Fruit fly (Drosophila melanogaster): ENCODE data around the gene CG13481.

CG13481 gene

DNA sequence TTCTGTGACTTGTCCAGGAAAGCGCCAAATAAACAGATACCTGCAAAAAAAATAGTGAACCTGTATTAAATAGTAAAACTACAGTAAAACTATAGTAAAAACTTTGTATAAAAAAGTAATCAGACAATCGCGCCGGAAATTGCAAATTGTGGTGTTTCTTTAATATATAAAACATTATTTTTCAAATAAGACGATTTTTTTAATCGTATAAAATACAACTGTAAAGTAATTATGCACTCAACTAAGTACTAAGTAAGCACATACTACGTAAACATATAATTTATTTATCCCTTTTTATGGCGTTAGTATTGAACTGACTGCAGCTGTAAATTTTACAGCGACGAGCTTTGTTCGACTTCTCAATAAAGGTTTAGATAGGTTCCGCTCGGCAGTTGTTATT is 12.0 kb upstream of the CG13481 start, which contains the start of gene CG43120 (continued):
- TF ChIP-seq CG9139 (GFP tag; optimal IDR thresholded peaks at IDR 0.05) (no peak), CG6276 (GFP tag; optimal IDR thresholded peaks at IDR 0.05) (no peak), topi (GFP tag; optimal IDR thresholded peaks at IDR 0.05) (peak; percentile 7), pdm3 (GFP tag; optimal IDR thresholded peaks at IDR 0.05) (no peak), acj6 (GFP tag; optimal IDR thresholded peaks at IDR 0.05) (no peak), fkh (GFP tag; optimal IDR thresholded peaks at IDR 0.05) (no peak), CG11762 (GFP tag; optimal IDR thresholded peaks at IDR 0.05; ENCODE audit: insufficient read depth) (no peak), Sox14 (GFP tag; optimal IDR thresholded peaks at IDR 0.05) (peak; percentile 20), Sox15 (GFP tag; optimal IDR thresholded peaks at IDR 0.05) (no peak), CG6163 (GFP tag; IDR thresholded peaks at IDR 0.05) (no peak), Hr4 (GFP tag; optimal IDR thresholded peaks at IDR 0.05) (no peak), CG10631 (GFP tag; optimal IDR thresholded peaks at IDR 0.05) (no peak), Lpt (GFP tag; optimal IDR thresholded peaks at IDR 0.05) (no peak), CG16779 (tag; optimal IDR thresholded peaks at IDR 0.05) (no peak), lz (GFP tag; optimal IDR thresholded peaks at IDR 0.05) (peak; percentile 9), CG6792 (GFP tag; optimal IDR thresholded peaks at IDR 0.05) (no peak)

DNA sequence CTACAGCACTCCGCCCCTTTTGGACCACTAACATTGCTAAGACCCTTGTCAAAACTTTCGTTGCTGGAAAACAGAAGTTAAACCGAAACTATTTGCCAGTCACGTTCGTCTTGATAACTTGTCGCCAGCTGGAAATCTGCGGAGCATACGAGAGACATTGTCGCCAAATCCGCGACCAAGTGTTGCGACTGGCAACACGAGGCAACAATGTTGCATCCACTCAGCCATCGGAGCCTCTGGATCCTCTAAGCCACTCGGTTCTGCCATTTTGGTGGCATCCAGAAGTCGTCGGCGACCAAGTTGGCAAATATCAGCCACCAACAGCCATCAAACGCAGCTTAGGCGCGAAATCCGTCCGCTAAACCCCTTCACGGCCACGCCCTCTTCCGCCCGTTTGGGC is 6.4 kb upstream of the CG13481 start:
- no peak for TF ChIP-seq fd59A (GFP tag; optimal IDR thresholded peaks at IDR 0.05)
- peak; percentile 90 for TF ChIP-seq dsx (GFP tag; optimal IDR thresholded peaks at IDR 0.05; ENCODE audit: poor library complexity, severe bottlenecking)
- no peak for TF ChIP-seq CG9139 (GFP tag; optimal IDR thresholded peaks at IDR 0.05)
- no peak for TF ChIP-seq Sox14 (GFP tag; optimal IDR thresholded peaks at IDR 0.05)
- TF ChIP-seq cyc (GFP tag; optimal IDR thresholded peaks at IDR 0.05), result no peak

DNA sequence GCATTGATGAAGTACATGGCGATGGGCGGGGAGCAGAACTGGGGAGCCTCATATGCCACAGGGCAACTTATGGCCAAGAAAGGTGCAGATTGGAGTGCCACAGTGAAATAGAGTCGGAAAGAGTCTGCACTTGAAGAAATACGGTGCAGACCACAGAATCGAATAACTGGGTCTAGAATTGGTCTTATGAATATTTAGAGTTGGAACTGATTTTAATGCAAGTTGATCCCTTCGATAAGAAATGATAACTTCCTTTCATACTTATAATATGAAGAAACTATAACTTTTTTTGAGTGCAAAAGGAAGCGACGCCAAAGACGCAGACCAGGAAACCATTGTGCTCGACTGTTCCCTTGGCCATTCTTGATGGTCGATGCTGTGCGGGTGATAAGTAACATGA is 5.0 kb upstream of the CG13481 start:
- TF ChIP-seq Sox102F (GFP tag; optimal IDR thresholded peaks at IDR 0.05), result peak; percentile 77
- peak; percentile 49 for TF ChIP-seq CG16779 (tag; optimal IDR thresholded peaks at IDR 0.05)
- TF ChIP-seq CG6854 (GFP tag; optimal IDR thresholded peaks at IDR 0.05), result peak; percentile 42
- TF ChIP-seq vri (GFP tag; optimal IDR thresholded peaks at IDR 0.05), result peak; percentile 44
- peak; percentile 69 for TF ChIP-seq CG6792 (GFP tag; optimal IDR thresholded peaks at IDR 0.05)
- peak; percentile 71 for TF ChIP-seq OdsH (GFP tag; optimal IDR thresholded peaks at IDR 0.05)
- peak; percentile 68 for TF ChIP-seq Met (GFP tag; optimal IDR thresholded peaks at IDR 0.05)
- peak; percentile 73 for TF ChIP-seq CG31627 (GFP tag; optimal IDR thresholded peaks at IDR 0.05)
- TF ChIP-seq eg (GFP tag; IDR thresholded peaks at IDR 0.05), result peak; percentile 20; the same call in 1 of the 3 replicates
- peak; percentile 65 for TF ChIP-seq lz (GFP tag; optimal IDR thresholded peaks at IDR 0.05)
- TF ChIP-seq CG11902 (GFP tag; optimal IDR thresholded peaks at IDR 0.05), result peak; percentile 50
- TF ChIP-seq CG1621 (tag; optimal IDR thresholded peaks at IDR 0.05), result peak; percentile 86
- peak; percentile 40 for TF ChIP-seq Blimp-1 (GFP tag; optimal IDR thresholded peaks at IDR 0.05)
- TF ChIP-seq CG6276 (GFP tag; optimal IDR thresholded peaks at IDR 0.05), result peak; percentile 14
- peak; percentile 65 for TF ChIP-seq CG32006 (GFP tag; optimal IDR thresholded peaks at IDR 0.05)
- TF ChIP-seq CG34406 (GFP tag; optimal IDR thresholded peaks at IDR 0.05), result peak; percentile 55
- peak; percentile 62 for TF ChIP-seq CG8632 (GFP tag; optimal IDR thresholded peaks at IDR 0.05)
- TF ChIP-seq CG15336 (GFP tag; IDR thresholded peaks at IDR 0.05), result peak; percentile 45
- TF ChIP-seq CG4318 (GFP tag; optimal IDR thresholded peaks at IDR 0.05), result peak; percentile 6
- peak; percentile 83 for TF ChIP-seq CG10631 (GFP tag; optimal IDR thresholded peaks at IDR 0.05)
- peak; percentile 80 for TF ChIP-seq CG9139 (GFP tag; optimal IDR thresholded peaks at IDR 0.05)
- peak; percentile 75 for TF ChIP-seq CG3919 (GFP tag; optimal IDR thresholded peaks at IDR 0.05)
- TF ChIP-seq Hr4 (GFP tag; optimal IDR thresholded peaks at IDR 0.05), result peak; percentile 48
- TF ChIP-seq Lpt (GFP tag; optimal IDR thresholded peaks at IDR 0.05), result no peak
- TF ChIP-seq CG10669 (GFP tag; optimal IDR thresholded peaks at IDR 0.05), result peak; percentile 69
- TF ChIP-seq Gug (GFP tag; IDR thresholded peaks at IDR 0.05), result peak; percentile 40
- peak; percentile 93 for TF ChIP-seq Eip78C (GFP tag)
- peak; percentile 34 for TF ChIP-seq cyc (GFP tag; optimal IDR thresholded peaks at IDR 0.05)
- peak; percentile 51 for TF ChIP-seq CG7368 (GFP tag; optimal IDR thresholded peaks at IDR 0.05)
- TF ChIP-seq acj6 (GFP tag; optimal IDR thresholded peaks at IDR 0.05), result peak; percentile 77
- peak; percentile 71 for TF ChIP-seq CG8119 (GFP tag; IDR thresholded peaks at IDR 0.05)
- peak; percentile 84 for TF ChIP-seq Sox14 (GFP tag; optimal IDR thresholded peaks at IDR 0.05)
- no peak for TF ChIP-seq CG11294 (GFP tag; IDR thresholded peaks at IDR 0.05)
- no peak for TF ChIP-seq dac (GFP tag; optimal IDR thresholded peaks at IDR 0.05)
- peak; percentile 16 for TF ChIP-seq CG8319 (GFP tag; optimal IDR thresholded peaks at IDR 0.05)
- peak; percentile 82 for TF ChIP-seq spab (GFP tag; optimal IDR thresholded peaks at IDR 0.05)
- TF ChIP-seq pdm3 (GFP tag; optimal IDR thresholded peaks at IDR 0.05), result peak; percentile 77
- peak; percentile 91 for TF ChIP-seq CG6163 (GFP tag; IDR thresholded peaks at IDR 0.05)
- peak; percentile 88 for TF ChIP-seq fd59A (GFP tag; optimal IDR thresholded peaks at IDR 0.05)
- TF ChIP-seq Hr39 (GFP tag; optimal IDR thresholded peaks at IDR 0.05), result peak; percentile 70
- peak; percentile 64 for TF ChIP-seq topi (GFP tag; optimal IDR thresholded peaks at IDR 0.05)
- TF ChIP-seq Smox (GFP tag; optimal IDR thresholded peaks at IDR 0.05), result peak; percentile 72
